Worm (Caenorhabditis elegans): Measurements from ENCODE around the gene F41C6.7.

- TF ChIP-seq elt-3 (tag; optimal IDR thresholded peaks at IDR 0.05) (no peak), nhr-237 (tag; optimal IDR thresholded peaks at IDR 0.05) (no peak), lin-13 (tag; optimal IDR thresholded peaks at IDR 0.05) (no peak), pha-4 (tag; optimal IDR thresholded peaks at IDR 0.05) (no peak), nhr-76 (tag; optimal IDR thresholded peaks at IDR 0.05) (no peak), unc-62 (GFP tag; optimal IDR thresholded peaks at IDR 0.05) (no peak), blmp-1 (tag; optimal IDR thresholded peaks at IDR 0.05) (no peak), elt-1 (tag; optimal IDR thresholded peaks at IDR 0.05; ENCODE audit: borderline replicate concordance, insufficient read depth) (no peak)
Observed at ce11 chrX:6899848-6900247, 14.8 kb upstream of the F41C6.7 start, which contains the start of gene F14B8.4.

All from whole organism, mixed stage, embryonic.